Fruit fly (Drosophila melanogaster) whole organism, embryonic: ENCODE data around the gene Eig71Ed.

Source experiments
- CG10979 ChIP-seq: fragments of 200-800 bp; sonication (Bioruptor generic); optimal IDR thresholded peaks from 2 replicates; lab custom pipeline; 2018; ENCODE audit warnings: missing biosample characterization, mild to moderate bottlenecking, missing genetic modification characterization, moderate library complexity
- CG11093 ChIP-seq: fragments of 200-800 bp; sonication (Bioruptor generic); IDR thresholded peaks from 3 replicates; pipeline ENCODE4 v1.3.6; 2022; ENCODE audit warnings: missing biosample characterization, missing genetic modification characterization
- CG11504 ChIP-seq: fragments of 200-800 bp; sonication (Bioruptor generic); optimal IDR thresholded peaks from 3 replicates; lab custom pipeline; 2019; ENCODE audit warnings: missing biosample characterization, mild to moderate bottlenecking, missing genetic modification characterization, moderate library complexity
- CG11560 ChIP-seq: fragments of 200-800 bp; sonication (Bioruptor generic); IDR thresholded peaks from 3 replicates; pipeline ENCODE4 v1.3.6; 2022; ENCODE audit warnings: missing biosample characterization, missing genetic modification characterization
- CG12769 ChIP-seq: fragments of 200-800 bp; sonication (Bioruptor generic); optimal IDR thresholded peaks from 2 replicates; lab custom pipeline; 2019; ENCODE audit warnings: missing biosample characterization, mild to moderate bottlenecking, missing genetic modification characterization, moderate library complexity
- CG14860 ChIP-seq: fragments of 200-800 bp; sonication (Bioruptor generic); IDR thresholded peaks from 3 replicates; pipeline ENCODE4 v1.3.6; 2022; ENCODE audit warnings: missing biosample characterization, missing genetic modification characterization; ENCODE audit not compliant: partially characterized antibody
- CG16779 ChIP-seq: fragments of 200-800 bp; sonication (Bioruptor generic); IDR thresholded peaks from 2 replicates; pipeline ENCODE4 v1.3.6; 2022; ENCODE audit warnings: missing biosample characterization, missing genetic modification characterization
- CG16815 ChIP-seq: fragments of 200-800 bp; sonication (Bioruptor generic); optimal IDR thresholded peaks from 3 replicates; lab custom pipeline; 2017; ENCODE audit warnings: missing biosample characterization, mild to moderate bottlenecking, missing genetic modification characterization
- CG17186 ChIP-seq: fragments of 200-800 bp; sonication (Bioruptor generic); optimal IDR thresholded peaks from 3 replicates; lab custom pipeline; 2017; ENCODE audit warnings: missing biosample characterization, missing genetic modification reagents, missing genetic modification characterization
- CG17802 ChIP-seq: fragments of 200-800 bp; sonication (Bioruptor generic); optimal IDR thresholded peaks from 2 replicates; lab custom pipeline; 2018; ENCODE audit warnings: missing biosample characterization, mild to moderate bottlenecking, missing genetic modification characterization, moderate library complexity
- CG17829 ChIP-seq: fragments of 200-800 bp; optimal IDR thresholded peaks from 2 replicates; lab custom pipeline; 2019; ENCODE audit warnings: missing biosample characterization, mild to moderate bottlenecking, missing genetic modification characterization, moderate library complexity
- CG31388 ChIP-seq: fragments of 200-800 bp; sonication (Bioruptor generic); optimal IDR thresholded peaks from 2 replicates; lab custom pipeline; 2016; ENCODE audit warnings: missing biosample characterization, missing genetic modification characterization
- CG34224 ChIP-seq: fragments of 200-800 bp; sonication (Bioruptor generic); IDR thresholded peaks from 3 replicates; pipeline ENCODE4 v1.3.6; 2022; ENCODE audit warnings: missing biosample characterization, missing genetic modification characterization; ENCODE audit not compliant: partially characterized antibody
- CG4404 ChIP-seq: fragments of 200-800 bp; sonication (Bioruptor generic); IDR thresholded peaks from 2 replicates; pipeline ENCODE4 v1.3.6; 2022; ENCODE audit warnings: missing biosample characterization, missing genetic modification characterization
- CG4820 ChIP-seq: fragments of 200-800 bp; sonication (Bioruptor generic); optimal IDR thresholded peaks from 3 replicates; lab custom pipeline; 2016; ENCODE audit warnings: missing biosample characterization, missing genetic modification characterization
- CG9215 ChIP-seq: fragments of 200-800 bp; sonication (Bioruptor generic); IDR thresholded peaks from 2 replicates; pipeline ENCODE4 v1.3.6; 2022; ENCODE audit warnings: missing biosample characterization, missing genetic modification characterization
- CG9437 ChIP-seq: fragments of 200-800 bp; sonication (Bioruptor generic); optimal IDR thresholded peaks from 2 replicates; lab custom pipeline; 2018; ENCODE audit warnings: missing biosample characterization, mild to moderate bottlenecking, missing genetic modification characterization
- CG9609 ChIP-seq: fragments of 200-800 bp; sonication (Bioruptor generic); optimal IDR thresholded peaks from 3 replicates; lab custom pipeline; 2016; ENCODE audit warnings: missing biosample characterization, missing genetic modification characterization
- CG9876 ChIP-seq: fragments of 200-800 bp; sonication (Bioruptor generic); optimal IDR thresholded peaks from 2 replicates; lab custom pipeline; 2016; ENCODE audit warnings: missing biosample characterization, missing genetic modification characterization
- CG9932 ChIP-seq: fragments of 200-800 bp; sonication (Bioruptor generic); IDR thresholded peaks from 2 replicates; pipeline ENCODE4 v1.3.6; 2022; ENCODE audit warnings: missing biosample characterization, missing genetic modification characterization
- CoRest ChIP-seq: fragments of 200-800 bp; sonication (Bioruptor generic); optimal IDR thresholded peaks from 3 replicates; lab custom pipeline; 2018; ENCODE audit warnings: missing biosample characterization, mild to moderate bottlenecking, missing genetic modification characterization, moderate library complexity
- Dek ChIP-seq: fragments of 200-800 bp; sonication (Bioruptor generic); optimal IDR thresholded peaks from 3 replicates; lab custom pipeline; 2019; ENCODE audit warnings: missing biosample characterization, mild to moderate bottlenecking, missing genetic modification characterization, moderate library complexity
- Doc2 ChIP-seq: fragments of 200-800 bp; sonication (Bioruptor generic); IDR thresholded peaks from 2 replicates; pipeline ENCODE4 v1.3.6; 2022; ENCODE audit warnings: missing biosample characterization, missing genetic modification characterization
- Lhr ChIP-seq: fragments of 200-800 bp; sonication (Bioruptor generic); optimal IDR thresholded peaks from 3 replicates; lab custom pipeline; 2017; ENCODE audit warnings: mild to moderate bottlenecking, missing biosample characterization, missing genetic modification reagents, missing genetic modification characterization
- Mad ChIP-seq: fragments of 200-800 bp; sonication (Bioruptor generic); optimal IDR thresholded peaks from 2 replicates; lab custom pipeline; 2016; ENCODE audit warnings: missing biosample characterization, missing genetic modification characterization
- NC2α ChIP-seq: fragments of 200-800 bp; sonication (Bioruptor generic); optimal IDR thresholded peaks from 2 replicates; lab custom pipeline; 2016; ENCODE audit warnings: missing biosample characterization, missing genetic modification characterization
- Nf-YB ChIP-seq: fragments of 200-800 bp; sonication (Bioruptor generic); optimal IDR thresholded peaks from 3 replicates; lab custom pipeline; 2019; ENCODE audit warnings: missing biosample characterization, mild to moderate bottlenecking, missing genetic modification characterization, moderate library complexity
- Optix ChIP-seq: fragments of 200-800 bp; sonication (Bioruptor generic); IDR thresholded peaks from 3 replicates; pipeline ENCODE4 v1.3.6; 2022; ENCODE audit warnings: missing biosample characterization, missing genetic modification characterization
- Six4 ChIP-seq: fragments of 200-800 bp; sonication (Bioruptor generic); optimal IDR thresholded peaks from 2 replicates; lab custom pipeline; 2016; ENCODE audit warnings: missing biosample characterization, missing genetic modification characterization
- Sry-β ChIP-seq: fragments of 200-800 bp; sonication (Bioruptor generic); optimal IDR thresholded peaks from 2 replicates; lab custom pipeline; 2018; ENCODE audit warnings: missing biosample characterization, mild to moderate bottlenecking, missing genetic modification characterization, moderate library complexity
- Sry-δ ChIP-seq: fragments of 200-800 bp; sonication (Bioruptor generic); optimal IDR thresholded peaks from 2 replicates; lab custom pipeline; 2016; ENCODE audit warnings: missing biosample characterization, missing genetic modification characterization
- ab ChIP-seq: fragments of 200-800 bp; sonication (Bioruptor generic); optimal IDR thresholded peaks from 2 replicates; lab custom pipeline; 2016; ENCODE audit warnings: missing biosample characterization, missing genetic modification characterization
- ap ChIP-seq: fragments of 200-800 bp; sonication (Bioruptor generic); IDR thresholded peaks from 2 replicates; pipeline ENCODE4 v1.3.6; 2022; ENCODE audit warnings: missing biosample characterization, missing genetic modification characterization
- cad ChIP-seq: fragments of >200 bp; optimal IDR thresholded peaks from 2 replicates; lab custom pipeline; 2017; ENCODE audit warnings: missing biosample characterization, missing genetic modification characterization
- dati ChIP-seq: fragments of 200-800 bp; sonication (Bioruptor generic); IDR thresholded peaks from 2 replicates; pipeline ENCODE4 v1.3.6; 2022; ENCODE audit warnings: missing biosample characterization, missing genetic modification characterization
- emc ChIP-seq: fragments of 200-800 bp; sonication (Bioruptor generic); optimal IDR thresholded peaks from 2 replicates; lab custom pipeline; 2016; ENCODE audit warnings: missing biosample characterization, missing genetic modification characterization
- eyg ChIP-seq: fragments of 200-800 bp; sonication (Bioruptor generic); optimal IDR thresholded peaks from 3 replicates; lab custom pipeline; 2016; ENCODE audit warnings: missing biosample characterization, missing genetic modification characterization
- gce ChIP-seq: fragments of 200-800 bp; sonication (Bioruptor generic); IDR thresholded peaks from 3 replicates; pipeline ENCODE4 v1.3.6; 2022; ENCODE audit warnings: missing biosample characterization, missing genetic modification characterization
- gro ChIP-seq: fragments of 200-800 bp; sonication (Bioruptor generic); optimal IDR thresholded peaks from 2 replicates; lab custom pipeline; 2016; ENCODE audit warnings: missing biosample characterization, missing genetic modification characterization
- her ChIP-seq: fragments of 200-800 bp; sonication (Bioruptor generic); optimal IDR thresholded peaks from 2 replicates; lab custom pipeline; 2016; ENCODE audit warnings: missing biosample characterization, missing genetic modification characterization
- jumu ChIP-seq: fragments of 200-800 bp; sonication (Bioruptor generic); optimal IDR thresholded peaks from 3 replicates; lab custom pipeline; 2016; ENCODE audit warnings: missing biosample characterization, missing genetic modification characterization
- maf-S ChIP-seq: fragments of 200-800 bp; sonication (Bioruptor generic); optimal IDR thresholded peaks from 2 replicates; lab custom pipeline; 2016; ENCODE audit warnings: missing biosample characterization, missing genetic modification characterization
- nerfin-1 ChIP-seq: fragments of 200-800 bp; sonication (Bioruptor generic); optimal IDR thresholded peaks from 3 replicates; lab custom pipeline; 2019; ENCODE audit warnings: missing biosample characterization, mild to moderate bottlenecking, missing genetic modification characterization, moderate library complexity
- pho ChIP-seq: fragments of 200-800 bp; sonication (Bioruptor generic); optimal IDR thresholded peaks from 2 replicates; lab custom pipeline; 2016; ENCODE audit warnings: missing biosample characterization, missing genetic modification characterization
- pros ChIP-seq: fragments of 200-800 bp; sonication (Bioruptor generic); optimal IDR thresholded peaks from 3 replicates; lab custom pipeline; 2019; ENCODE audit warnings: missing biosample characterization, mild to moderate bottlenecking, missing genetic modification characterization, moderate library complexity
- pzg ChIP-seq: fragments of 200-800 bp; sonication (Bioruptor generic); optimal IDR thresholded peaks from 3 replicates; lab custom pipeline; 2018; ENCODE audit warnings: missing biosample characterization, mild to moderate bottlenecking, missing genetic modification characterization, moderate library complexity
- run ChIP-seq: fragments of 200-800 bp; sonication (Bioruptor generic); optimal IDR thresholded peaks from 3 replicates; lab custom pipeline; 2018; ENCODE audit warnings: missing biosample characterization, mild to moderate bottlenecking, missing genetic modification characterization
- sisA ChIP-seq: fragments of 200-800 bp; sonication (Bioruptor generic); IDR thresholded peaks from 2 replicates; pipeline ENCODE4 v1.3.6; 2022; ENCODE audit warnings: missing biosample characterization, missing genetic modification characterization
- tap ChIP-seq: fragments of 200-800 bp; optimal IDR thresholded peaks from 3 replicates; lab custom pipeline; 2019; ENCODE audit warnings: missing biosample characterization, mild to moderate bottlenecking, missing genetic modification characterization, moderate library complexity
- tio ChIP-seq: fragments of 200-800 bp; sonication (Bioruptor generic); optimal IDR thresholded peaks from 2 replicates; lab custom pipeline; 2017; ENCODE audit warnings: missing biosample characterization, missing genetic modification characterization, inconsistent platforms
- z ChIP-seq: fragments of 200-800 bp; sonication (Bioruptor generic); IDR thresholded peaks from 3 replicates; pipeline ENCODE4 v1.3.6; 2022; ENCODE audit warnings: missing biosample characterization, missing genetic modification characterization
- zen2 ChIP-seq: fragments of 200-800 bp; sonication (Bioruptor generic); IDR thresholded peaks from 3 replicates; pipeline ENCODE4 v1.3.6; 2022; ENCODE audit warnings: missing biosample characterization, missing genetic modification characterization; ENCODE audit not compliant: partially characterized antibody

The Eig71Ed gene

dm6 chr3L:15700338-15700966 is 48.1 kb downstream of the Eig71Ed start (continued):
- TF ChIP-seq CG9437 (GFP tag; lab: Kevin White, UChicago) (peak; percentile 27), CG11560 (no peak), Sry-δ (GFP tag; lab: Kevin White, UChicago) (no peak), CG17186 (GFP tag; lab: Kevin White, UChicago) (no peak), sisA (GFP tag; lab: Robert Waterston, UW) (no peak), cad (no peak), CG34224 (GFP tag; lab: Robert Waterston, UW) (no peak), gce (GFP tag; lab: Robert Waterston, UW) (no peak), CG17829 (peak; percentile 58), NC2α (GFP tag; lab: Kevin White, UChicago) (no peak), CG9609 (GFP tag; lab: Kevin White, UChicago) (no peak), CG31388 (no peak), CG9215 (no peak), CG14860 (GFP tag; lab: Robert Waterston, UW) (no peak), CG9932 (no peak), CG4404 (peak; percentile 54), her (GFP tag; lab: Kevin White, UChicago) (no peak), Sry-β (GFP tag; lab: Kevin White, UChicago) (no peak), CG9876 (no peak), pzg (GFP tag; lab: Kevin White, UChicago) (no peak), emc (GFP tag; lab: Kevin White, UChicago) (no peak), CG11093 (GFP tag; lab: Robert Waterston, UW) (no peak), Nf-YB (GFP tag; lab: Kevin White, UChicago) (peak; percentile 41), gro (no peak), CG16779 (no peak), Six4 (GFP tag; lab: Kevin White, UChicago) (no peak), Doc2 (GFP tag; lab: Robert Waterston, UW) (no peak), tio (peak; percentile 48), z (no peak), maf-S (GFP tag; lab: Kevin White, UChicago) (no peak), ab (GFP tag; lab: Kevin White, UChicago) (no peak), Optix (GFP tag; lab: Robert Waterston, UW) (no peak), CG12769 (no peak), Mad (GFP tag; lab: Kevin White, UChicago) (no peak), jumu (GFP tag; lab: Kevin White, UChicago) (no peak), eyg (GFP tag; lab: Kevin White, UChicago) (no peak), CG10979 (peak; percentile 77), CG11504 (tag; lab: Kevin White, UChicago) (peak; percentile 27), run (tag; lab: Kevin White, UChicago) (no peak), ap (GFP tag; lab: Robert Waterston, UW) (no peak), zen2 (no peak), Dek (tag; lab: Kevin White, UChicago) (no peak), pho (GFP tag; lab: Kevin White, UChicago) (no peak), CG16815 (peak; percentile 81), Lhr (GFP tag; lab: Kevin White, UChicago) (peak; percentile 13), CG17802 (tag; lab: Kevin White, UChicago) (no peak), pros (no peak), CG4820 (no peak), dati (GFP tag; lab: Robert Waterston, UW) (no peak), CoRest (tag; lab: Kevin White, UChicago) (peak; percentile 60), nerfin-1 (tag; lab: Kevin White, UChicago) (no peak), tap (tag; lab: Kevin White, UChicago) (no peak)
